Worm (Caenorhabditis elegans) whole organism, dauer: ENCODE data around the gene fbxa-11.

Source experiments
- unc-62 ChIP-seq: sonication (generic microtip); optimal IDR thresholded peaks from 2 replicates; lab custom pipeline; 2017; ENCODE audit warnings: missing biosample characterization, missing genetic modification reagents, missing genetic modification characterization

fbxa-11 gene

ce11 chrIII:946250-946725 is 4.4 kb upstream of the fbxa-11 start, which contains the start of gene fbxa-60:
TSS of gene fbxa-60 (minus strand) at chrIII:946300.
- no peak for TF ChIP-seq unc-62 (GFP tag; lab: Kevin White, UChicago)

DNA sequence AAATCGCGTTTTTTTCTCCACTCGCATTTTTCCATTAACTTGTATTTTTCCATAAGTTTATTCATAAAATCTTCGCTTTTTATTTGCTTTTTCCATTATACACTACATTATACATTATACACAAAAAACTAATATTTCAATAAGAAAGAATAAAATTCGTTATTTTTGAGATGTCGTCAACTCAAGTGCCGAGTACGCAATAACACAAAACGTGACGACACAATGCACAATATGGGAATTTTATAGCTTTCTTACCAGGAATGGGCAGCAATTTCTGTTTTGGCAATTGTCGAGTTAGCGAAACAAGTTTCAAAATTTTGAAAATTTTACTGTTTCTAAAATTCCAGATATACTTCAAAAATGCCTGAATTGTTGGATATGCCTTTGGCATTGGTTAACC is 1.5 kb downstream of the fbxa-11 start, which contains the start of gene fbxa-10:
Gene fbxa-10 (plus strand): TSS at position 207 of the 400 bp plus-strand sequence.
- TF ChIP-seq unc-62 (GFP tag; lab: Kevin White, UChicago), result no peak

- no peak for TF ChIP-seq unc-62 (GFP tag; lab: Kevin White, UChicago)
Observed at ce11 chrIII:954553-954952, 3.9 kb downstream of the fbxa-11 start, which contains the start of the genes T12B5.15 and T12B5.14. TSS of gene T12B5.15 (minus strand) at chrIII:954653. TSS of gene T12B5.14 (plus strand) at chrIII:954873.

DNA sequence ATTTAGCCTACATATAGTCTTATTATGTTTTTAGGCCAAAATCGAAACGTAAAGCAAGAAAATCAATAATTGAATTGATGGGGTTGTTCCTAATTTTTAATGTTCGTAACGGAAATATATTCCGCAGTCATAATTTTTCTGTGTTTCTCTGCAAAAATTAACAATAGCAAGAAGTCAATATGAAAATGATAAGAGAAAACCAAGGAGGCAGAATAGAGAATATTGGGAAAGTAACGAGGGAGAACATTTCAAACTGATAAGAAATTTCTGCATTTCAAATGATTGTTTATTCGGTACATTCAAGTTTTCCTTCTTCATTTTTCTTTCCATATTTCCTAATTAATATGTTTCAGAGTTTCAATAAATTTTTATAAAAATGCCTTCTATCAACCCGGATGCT is 5.3 kb downstream of the fbxa-11 start, which contains the start of gene fbxa-54:
Gene fbxa-54 (plus strand): TSS at position 354 of the 400 bp plus-strand sequence.
- no peak for TF ChIP-seq unc-62 (GFP tag; lab: Kevin White, UChicago)

DNA sequence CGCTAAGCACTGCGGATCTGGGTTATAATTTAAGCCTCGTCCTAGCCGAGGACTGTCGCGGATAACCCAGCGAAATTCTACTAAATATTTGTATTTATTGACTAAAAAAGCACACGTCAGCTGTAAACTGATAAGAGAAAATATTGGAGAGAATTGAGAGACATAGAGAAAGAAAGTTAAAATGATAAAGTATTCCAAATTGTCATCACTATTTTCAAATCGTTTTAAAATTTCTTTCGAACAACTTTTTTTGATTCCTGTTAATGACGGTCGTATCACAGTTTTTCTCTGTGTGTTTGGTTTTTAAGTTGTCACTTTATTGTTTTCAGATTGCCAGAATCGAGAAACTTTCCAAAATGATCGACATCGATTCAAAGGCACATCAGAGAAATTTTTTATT is 11.3 kb downstream of the fbxa-11 start, which contains the start of gene fbxa-51:
Gene fbxa-51 (plus strand): TSS at position 322 of the 400 bp plus-strand sequence.
- TF ChIP-seq unc-62 (GFP tag; lab: Kevin White, UChicago), result no peak

DNA sequence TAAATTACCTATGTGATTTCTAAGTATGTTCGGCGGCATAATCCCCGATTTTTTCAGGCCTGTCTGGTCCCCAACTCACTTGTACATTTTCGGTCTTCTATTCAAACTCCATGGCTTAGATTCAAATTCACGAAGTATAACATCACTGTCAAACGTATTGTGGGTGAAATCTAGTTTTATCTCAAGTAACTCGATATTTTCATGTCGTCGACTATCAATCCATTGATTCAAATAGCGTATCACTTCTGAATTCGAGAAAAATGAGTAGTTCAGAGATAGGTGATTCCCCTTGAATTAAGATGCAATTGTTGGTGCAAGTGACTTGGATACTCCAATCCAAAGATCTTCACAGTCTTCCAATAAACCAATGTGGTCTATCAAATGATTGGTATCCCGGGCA is 14.0 kb downstream of the fbxa-11 start:
- TF ChIP-seq unc-62 (GFP tag; lab: Kevin White, UChicago), result no peak

DNA sequence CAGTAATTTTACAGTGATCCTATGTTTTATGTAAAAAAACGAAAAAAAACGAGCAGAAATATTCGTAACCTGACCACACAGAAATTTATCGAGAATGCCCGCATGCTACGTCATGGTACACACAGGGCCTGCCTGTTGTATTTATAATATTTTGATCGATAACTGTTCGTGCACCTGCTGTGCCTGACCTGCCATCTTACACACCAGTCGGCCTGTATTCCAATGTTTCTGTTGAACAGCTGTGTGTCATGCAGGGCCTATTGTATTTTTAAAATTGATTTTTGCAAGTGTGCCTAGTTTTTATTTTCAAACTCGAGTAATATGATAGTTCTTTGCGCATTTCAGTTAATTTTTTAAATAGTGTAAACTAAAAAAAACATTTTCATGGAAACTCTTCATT is 15.6 kb downstream of the fbxa-11 start:
- TF ChIP-seq unc-62 (GFP tag; lab: Kevin White, UChicago), result no peak

ce11 chrIII:970928-971327 is 20.3 kb downstream of the fbxa-11 start:
- TF ChIP-seq unc-62 (GFP tag; lab: Kevin White, UChicago), result no peak

- TF ChIP-seq unc-62 (GFP tag; lab: Kevin White, UChicago), result no peak
Observed at ce11 chrIII:978889-979288, 28.2 kb downstream of the fbxa-11 start.

- TF ChIP-seq unc-62 (GFP tag; lab: Kevin White, UChicago), result no peak
Observed at ce11 chrIII:981960-982359, 31.3 kb downstream of the fbxa-11 start.

ce11 chrIII:982961-983360 is 32.3 kb downstream of the fbxa-11 start, which contains the start of gene tbc-10:
TSS of gene tbc-10 (plus strand) at chrIII:983261.
- TF ChIP-seq unc-62 (GFP tag; lab: Kevin White, UChicago), result no peak

DNA sequence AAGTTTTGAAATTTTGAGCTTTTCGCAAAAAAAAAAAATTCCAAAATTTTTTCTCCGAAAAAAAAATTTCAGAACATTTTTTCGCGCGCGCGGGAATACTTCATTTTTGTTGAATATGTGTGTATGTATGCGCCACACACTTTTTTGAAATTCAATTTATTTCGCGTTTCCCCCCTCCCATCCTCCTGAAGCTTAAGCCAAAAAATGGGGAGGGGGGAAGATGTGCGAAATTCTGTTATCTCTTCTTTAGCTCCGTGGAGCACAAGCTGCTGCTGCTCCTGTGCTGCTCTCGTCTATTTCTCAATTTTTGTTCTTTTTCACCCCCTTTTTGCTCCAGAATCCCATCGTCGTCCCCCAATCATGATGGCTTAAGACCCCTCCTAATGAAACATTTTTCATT is 38.9 kb downstream of the fbxa-11 start:
- no peak for TF ChIP-seq unc-62 (GFP tag; lab: Kevin White, UChicago)

- TF ChIP-seq unc-62 (GFP tag; lab: Kevin White, UChicago), result no peak
Observed at ce11 chrIII:991581-991980, 40.9 kb downstream of the fbxa-11 start, which contains the start of gene trp-2. TSS of gene trp-2 (plus strand) at chrIII:991881.

DNA sequence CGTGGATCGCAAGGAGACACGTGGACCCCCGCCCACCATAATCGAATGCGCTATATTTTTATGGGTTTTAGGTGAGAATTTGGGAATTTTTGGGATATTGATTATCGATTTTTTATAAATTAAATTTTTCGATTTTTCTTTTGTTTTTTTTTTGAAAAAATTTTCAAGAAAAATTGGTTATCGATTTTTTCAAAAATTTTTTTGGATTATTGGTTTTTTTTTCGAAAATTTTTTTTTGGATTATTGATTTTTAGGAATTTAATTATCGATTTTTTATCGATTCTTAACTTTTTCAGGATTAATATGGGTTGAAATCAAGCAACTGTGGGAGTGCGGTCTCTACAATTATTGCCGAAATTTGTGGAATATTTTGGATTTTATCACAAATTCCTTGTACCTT is 45.9 kb downstream of the fbxa-11 start:
- no peak for TF ChIP-seq unc-62 (GFP tag; lab: Kevin White, UChicago)

ce11 chrIII:998855-999254 is 48.2 kb downstream of the fbxa-11 start:
- no peak for TF ChIP-seq unc-62 (GFP tag; lab: Kevin White, UChicago)

ce11 chrIII:1001297-1001696 is 50.6 kb downstream of the fbxa-11 start, which contains the start of gene R06B10.7:
TSS of gene R06B10.7 (minus strand) at chrIII:1001397.
- TF ChIP-seq unc-62 (GFP tag; lab: Kevin White, UChicago), result no peak
